Worm (Caenorhabditis elegans) whole organism, young adult: Measurements from ENCODE around the gene T16H12.9.

Source experiments
- C06A6.2 ChIP-seq: fragments of 200-800 bp; sonication (Bioruptor generic); conservative IDR thresholded peaks from 2 replicates; pipeline ENCODE4 v1.3.6; 2022; ENCODE audit warnings: missing genetic modification characterization, missing compliant biosample characterization
- F57C9.4 ChIP-seq: sonication (generic microtip); optimal IDR thresholded peaks from 2 replicates; lab custom pipeline; 2017; ENCODE audit warnings: mild to moderate bottlenecking, missing genetic modification characterization, missing compliant biosample characterization
- ama-1 ChIP-seq, 3 experiments: fragments of 150-350 bp in 1 of 3; sonication (generic microtip) in 2 of 3; optimal IDR thresholded peaks; 2 replicates each; lab custom pipeline; 2014 to 2018; ENCODE audit warnings: missing biosample characterization in 2 of 3, missing genetic modification characterization in 2 of 3, missing genetic modification reagents in 2 of 3
- hlh-26 ChIP-seq: fragments of 200-800 bp; sonication (Bioruptor generic); conservative IDR thresholded peaks from 2 replicates; pipeline ENCODE4 v1.3.6; 2022; ENCODE audit warnings: missing genetic modification reagents, missing genetic modification characterization, missing compliant biosample characterization
- lin-35 ChIP-seq, 3 experiments: fragments of 150-350 bp in 2 of 3; sonication (generic microtip) in 1 of 3; optimal IDR thresholded peaks; 2 replicates each; lab custom pipeline; 2014 to 2018; ENCODE audit warnings: missing biosample characterization in 3 of 3, missing genetic modification characterization in 3 of 3, missing genetic modification reagents in 3 of 3
- lir-1 ChIP-seq: fragments of 200-800 bp; sonication (Bioruptor generic); conservative IDR thresholded peaks from 2 replicates; pipeline ENCODE4 v1.3.6; 2022; ENCODE audit warnings: missing genetic modification reagents, missing genetic modification characterization, missing compliant biosample characterization
- madf-10 ChIP-seq: sonication (generic microtip); optimal IDR thresholded peaks from 2 replicates; lab custom pipeline; 2016; ENCODE audit warnings: mild to moderate bottlenecking, missing genetic modification characterization, missing compliant biosample characterization
- mes-4 ChIP-seq: sonication (generic microtip); optimal IDR thresholded peaks from 2 replicates; lab custom pipeline; 2016; ENCODE audit warnings: missing genotype, missing genetic modification characterization, missing compliant biosample characterization
- rec-8 ChIP-seq, 2 experiments: sonication (generic microtip); optimal IDR thresholded peaks; 2 replicates each; lab custom pipeline; 2016; ENCODE audit warnings: mild to moderate bottlenecking in 2 of 2, missing genetic modification characterization in 2 of 2, missing genetic modification reagents in 2 of 2, missing genotype in 2 of 2, missing biosample characterization in 1 of 2, missing compliant biosample characterization in 1 of 2, moderate library complexity in 1 of 2
- snpc-4 ChIP-seq, 5 experiments: fragments of 150-350 bp in 1 of 5; sonication (generic microtip) in 4 of 5; optimal IDR thresholded peaks; 2 replicates each; lab custom pipeline; 2014 to 2018; ENCODE audit warnings: missing genetic modification characterization in 5 of 5, missing biosample characterization in 3 of 5, antibody characterized with exemption in 2 of 5, mild to moderate bottlenecking in 2 of 5, missing compliant biosample characterization in 2 of 5, missing genotype in 2 of 5, moderate library complexity in 2 of 5, missing genetic modification reagents in 1 of 5
- sptf-2 ChIP-seq: fragments of 200-800 bp; sonication (Bioruptor generic); optimal IDR thresholded peaks from 2 replicates; lab custom pipeline; 2018; ENCODE audit warnings: mild to moderate bottlenecking, missing genetic modification characterization, missing compliant biosample characterization
- zfh-2 ChIP-seq: fragments of 200-800 bp; sonication (Bioruptor generic); conservative IDR thresholded peaks from 2 replicates; pipeline ENCODE4 v1.3.6; 2022; ENCODE audit warnings: missing genetic modification reagents, missing genetic modification characterization, missing compliant biosample characterization

DNA sequence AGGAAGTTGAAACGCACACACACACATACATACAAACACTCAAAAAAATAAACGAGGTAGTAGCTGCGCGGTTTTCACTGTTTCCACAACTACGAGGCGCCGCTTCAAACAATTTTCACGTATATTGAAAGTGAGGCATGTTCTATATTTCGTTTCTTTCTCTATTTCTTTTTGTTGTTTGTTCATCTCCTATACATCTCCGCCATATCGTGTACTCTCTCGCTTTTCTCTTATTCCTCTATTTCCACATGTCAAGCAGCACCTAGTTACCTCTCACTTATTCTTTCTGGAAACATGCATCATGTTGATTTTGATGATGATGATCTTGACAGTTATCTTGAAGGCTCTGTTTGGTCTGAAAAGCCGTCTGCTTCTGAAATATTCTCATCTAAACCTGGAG is 27.7 kb downstream of the T16H12.9 start, which contains the start of gene ZK1128.7:
- no peak for TF ChIP-seq snpc-4 (GFP tag; optimal IDR thresholded peaks at IDR 0.05; lab: Kevin White, UChicago)
- TF ChIP-seq snpc-4 (tag; optimal IDR thresholded peaks at IDR 0.05; lab: Kevin White, UChicago), result no peak
- TF ChIP-seq zfh-2, result no peak
- TF ChIP-seq C06A6.2, result no peak
- no peak for TF ChIP-seq F57C9.4 (tag; lab: Kevin White, UChicago)
- no peak for TF ChIP-seq lin-35 (GFP tag; optimal IDR thresholded peaks at IDR 0.05; lab: Kevin White, UChicago)
- no peak for TF ChIP-seq ama-1 (optimal IDR thresholded peaks at IDR 0.05; lab: Kevin White, UChicago)
- no peak for TF ChIP-seq ama-1 (GFP tag; optimal IDR thresholded peaks at IDR 0.05; lab: Kevin White, UChicago)
- no peak for TF ChIP-seq rec-8 (tag; optimal IDR thresholded peaks at IDR 0.05; lab: Kevin White, UChicago)
- TF ChIP-seq lir-1 (GFP tag; lab: Robert Waterston, UW), result no peak
- TF ChIP-seq hlh-26 (GFP tag; lab: Robert Waterston, UW), result no peak
- TF ChIP-seq madf-10 (tag; lab: Kevin White, UChicago), result no peak
- no peak for TF ChIP-seq sptf-2 (GFP tag; lab: Kevin White, UChicago)
- no peak for TF ChIP-seq mes-4 (tag; lab: Kevin White, UChicago)
